Worm (Caenorhabditis elegans) whole organism, midembryonic: ENCODE measurements around the gene ppgn-1.

Experiments
- T22C8.4 ChIP-seq: fragments of 200-800 bp; sonication (Bioruptor generic); IDR thresholded peaks from 2 replicates; pipeline ENCODE4 v1.3.6; 2022; ENCODE audit warnings: missing genetic modification characterization, missing compliant biosample characterization
- cog-1 ChIP-seq: sonication (generic microtip); optimal IDR thresholded peaks from 2 replicates; lab custom pipeline; 2016; ENCODE audit warnings: missing genetic modification characterization, missing compliant biosample characterization
- flt-1 ChIP-seq: fragments of 200-800 bp; sonication (Bioruptor generic); IDR thresholded peaks from 2 replicates; pipeline ENCODE4 v1.3.6; 2022; ENCODE audit warnings: missing genetic modification characterization, missing compliant biosample characterization
- klf-2 ChIP-seq: fragments of 200-800 bp; sonication (Bioruptor generic); conservative IDR thresholded peaks from 2 replicates; pipeline ENCODE4 v1.3.6; 2022; ENCODE audit warnings: missing genetic modification reagents, missing genetic modification characterization, missing compliant biosample characterization
- med-1 ChIP-seq: sonication (generic microtip); optimal IDR thresholded peaks from 2 replicates; lab custom pipeline; 2017; ENCODE audit warnings: missing genetic modification characterization, mild to moderate bottlenecking, missing compliant biosample characterization, antibody characterized with exemption, missing genetic modification reagents; ENCODE audit not compliant: insufficient read depth
- ref-1 ChIP-seq: fragments of 200-800 bp; sonication (Bioruptor generic); conservative IDR thresholded peaks from 2 replicates; pipeline ENCODE4 v1.3.6; 2022; ENCODE audit warnings: missing genetic modification reagents, missing genetic modification characterization, missing compliant biosample characterization
- tab-1 ChIP-seq: fragments of 200-800 bp; sonication (Bioruptor generic); IDR thresholded peaks from 2 replicates; pipeline ENCODE4 v1.3.6; 2022; ENCODE audit warnings: missing genetic modification characterization, missing compliant biosample characterization
- ztf-23 ChIP-seq: fragments of 200-800 bp; sonication (Bioruptor generic); IDR thresholded peaks from 2 replicates; pipeline ENCODE4 v1.3.6; 2022; ENCODE audit warnings: missing genetic modification reagents, missing genetic modification characterization, missing compliant biosample characterization
- ztf-29 ChIP-seq: fragments of 200-800 bp; sonication (Bioruptor generic); IDR thresholded peaks from 2 replicates; pipeline ENCODE4 v1.3.6; 2022; ENCODE audit warnings: missing genetic modification reagents, missing genetic modification characterization, missing compliant biosample characterization

ppgn-1 gene

ce11 chrIV:2348862-2349321, at the start of gene ppgn-1, which contains the start of gene tftc-1:
Gene ppgn-1, minus strand, starts transcription at chrIV:2348912.
Gene tftc-1, plus strand, starts transcription at chrIV:2349271.
- no peak for TF ChIP-seq ztf-29
- no peak for TF ChIP-seq ref-1 (GFP tag; lab: Robert Waterston, UW)
- TF ChIP-seq T22C8.4 (GFP tag; lab: Robert Waterston, UW) = no peak

DNA sequence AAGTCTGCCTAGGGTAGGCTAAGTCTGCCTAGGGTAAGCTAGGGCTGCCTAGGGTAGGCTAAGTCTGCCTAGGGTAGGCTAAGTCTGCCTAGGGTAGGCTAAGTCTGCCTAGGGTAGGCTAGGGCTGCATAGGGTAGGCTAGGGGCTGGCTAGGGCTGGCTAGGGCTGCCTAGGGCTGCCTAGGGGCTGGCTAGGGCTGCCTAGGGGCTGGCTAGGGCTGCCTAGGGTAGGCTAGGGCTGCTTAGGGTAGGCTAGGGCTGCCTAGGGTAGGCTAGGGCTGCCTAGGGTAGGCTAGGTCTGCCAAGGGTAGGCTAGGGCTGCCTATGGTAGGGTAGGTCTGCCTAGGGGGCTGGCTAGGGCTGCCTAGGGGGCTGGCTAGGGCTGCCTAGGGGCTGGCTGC, 49.6 kb upstream of the ppgn-1 start:
- TF ChIP-seq cog-1 (tag; lab: Kevin White, UChicago) = no peak
- TF ChIP-seq tab-1 (GFP tag; lab: Robert Waterston, UW) = 0 out of 2 replicates have a peak, but pooled peaks have one; percentile 56
- 0 out of 2 replicates have a peak, but pooled peaks have one; percentile 37 for TF ChIP-seq flt-1 (GFP tag; lab: Robert Waterston, UW)
- TF ChIP-seq T22C8.4 (GFP tag; lab: Robert Waterston, UW) = no peak
- no peak for TF ChIP-seq med-1
- no peak for TF ChIP-seq ref-1 (GFP tag; lab: Robert Waterston, UW)
- TF ChIP-seq klf-2 (GFP tag; lab: Robert Waterston, UW) = no peak
- 0 out of 2 replicates have a peak, but pooled peaks have one; percentile 35 for TF ChIP-seq ztf-23 (GFP tag; lab: Robert Waterston, UW)

ce11 chrIV:2395997-2396396, 47.3 kb upstream of the ppgn-1 start:
- TF ChIP-seq T22C8.4 (GFP tag; lab: Robert Waterston, UW) (peak; percentile 80), ref-1 (GFP tag; lab: Robert Waterston, UW) (no peak), ztf-23 (GFP tag; lab: Robert Waterston, UW) (no peak), med-1 (no peak), klf-2 (GFP tag; lab: Robert Waterston, UW) (no peak), ztf-29 (no peak), tab-1 (GFP tag; lab: Robert Waterston, UW) (no peak)

DNA sequence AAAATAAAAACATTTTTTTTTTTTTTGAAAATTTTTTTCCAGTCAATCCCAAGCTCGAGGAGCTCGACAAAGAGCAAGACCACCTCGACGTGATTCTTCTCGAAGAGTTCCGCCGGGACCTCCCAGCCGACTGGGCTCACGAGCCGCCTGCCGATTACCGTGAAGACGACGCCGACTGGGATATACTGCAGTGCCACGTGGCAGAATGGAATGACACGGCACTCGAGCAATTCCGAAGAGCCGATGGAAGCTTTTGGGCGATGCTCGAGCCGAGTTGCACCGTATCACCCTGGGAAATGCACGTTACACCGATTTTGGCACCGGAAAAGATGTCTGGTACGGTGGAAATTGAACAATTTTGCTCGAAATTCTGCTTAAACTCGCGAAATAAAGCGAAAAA, 44.3 kb upstream of the ppgn-1 start:
- TF ChIP-seq tab-1 (GFP tag; lab: Robert Waterston, UW) = no peak
- TF ChIP-seq med-1 = no peak
- no peak for TF ChIP-seq ref-1 (GFP tag; lab: Robert Waterston, UW)
- no peak for TF ChIP-seq ztf-29
- no peak for TF ChIP-seq ztf-23 (GFP tag; lab: Robert Waterston, UW)
- TF ChIP-seq T22C8.4 (GFP tag; lab: Robert Waterston, UW) = no peak
- TF ChIP-seq cog-1 (tag; lab: Kevin White, UChicago) = no peak
- TF ChIP-seq klf-2 (GFP tag; lab: Robert Waterston, UW) = no peak

- no peak for TF ChIP-seq flt-1 (GFP tag; lab: Robert Waterston, UW)
- peak; percentile 83 for TF ChIP-seq T22C8.4 (GFP tag; lab: Robert Waterston, UW)
These were observed 43.1 kb upstream of the ppgn-1 start for ce11 chrIV:2391809-2392208.

ce11 chrIV:2390804-2391203, 42.1 kb upstream of the ppgn-1 start, which contains the start of gene eri-5:
Gene eri-5, plus strand, starts transcription at chrIV:2390821.
- TF ChIP-seq ref-1 (GFP tag; lab: Robert Waterston, UW) (no peak), T22C8.4 (GFP tag; lab: Robert Waterston, UW) (peak; percentile 64; the same call in 1 of the 2 replicates)

DNA sequence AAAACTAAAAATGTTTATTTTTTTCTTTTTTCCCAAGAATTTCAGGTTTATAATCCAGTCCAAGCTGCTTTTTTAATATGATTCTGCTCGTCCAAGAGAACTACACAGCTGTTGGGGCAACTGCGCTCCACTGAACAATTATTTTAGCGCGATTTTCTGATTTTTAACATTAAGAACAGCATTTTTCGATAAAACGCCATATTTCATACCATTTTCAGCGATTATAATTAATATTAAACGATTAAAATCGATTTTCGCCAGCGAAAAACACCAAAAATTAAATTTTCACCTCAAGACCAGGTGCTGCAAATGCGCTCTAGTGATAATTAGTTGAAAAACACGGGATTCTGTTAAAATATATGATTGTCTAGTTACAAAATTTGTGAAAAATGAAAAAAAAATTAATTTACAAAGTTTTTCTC, 41.5 kb upstream of the ppgn-1 start:
- TF ChIP-seq ztf-23 (GFP tag; lab: Robert Waterston, UW) (peak; percentile 72), cog-1 (tag; lab: Kevin White, UChicago) (peak; percentile 3), ref-1 (GFP tag; lab: Robert Waterston, UW) (no peak), flt-1 (GFP tag; lab: Robert Waterston, UW) (no peak)

DNA sequence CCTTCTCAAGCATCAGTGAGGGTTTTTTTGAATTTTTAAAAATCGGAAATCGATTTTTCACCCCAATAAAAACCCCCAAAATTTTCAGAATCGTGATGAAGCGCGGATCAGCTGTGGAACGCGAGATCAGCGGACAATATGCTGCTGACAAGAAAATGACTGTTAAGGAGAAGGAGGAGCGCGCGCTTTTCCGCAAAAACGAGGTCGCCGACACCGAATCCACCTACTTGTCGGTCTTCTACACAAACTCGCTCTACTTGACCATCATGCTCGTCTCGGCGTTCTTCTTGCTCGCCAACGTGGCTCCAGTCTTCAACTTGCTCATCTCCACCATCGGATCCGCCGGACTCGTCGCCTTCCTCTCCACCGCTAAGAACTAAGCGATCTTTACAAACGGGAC, 41.0 kb upstream of the ppgn-1 start:
- no peak for TF ChIP-seq ztf-23 (GFP tag; lab: Robert Waterston, UW)
- no peak for TF ChIP-seq klf-2 (GFP tag; lab: Robert Waterston, UW)
- no peak for TF ChIP-seq flt-1 (GFP tag; lab: Robert Waterston, UW)
- TF ChIP-seq ztf-29 = no peak
- no peak for TF ChIP-seq T22C8.4 (GFP tag; lab: Robert Waterston, UW)
- no peak for TF ChIP-seq ref-1 (GFP tag; lab: Robert Waterston, UW)
- TF ChIP-seq med-1 = no peak
- TF ChIP-seq tab-1 (GFP tag; lab: Robert Waterston, UW) = no peak
- no peak for TF ChIP-seq cog-1 (tag; lab: Kevin White, UChicago)

DNA sequence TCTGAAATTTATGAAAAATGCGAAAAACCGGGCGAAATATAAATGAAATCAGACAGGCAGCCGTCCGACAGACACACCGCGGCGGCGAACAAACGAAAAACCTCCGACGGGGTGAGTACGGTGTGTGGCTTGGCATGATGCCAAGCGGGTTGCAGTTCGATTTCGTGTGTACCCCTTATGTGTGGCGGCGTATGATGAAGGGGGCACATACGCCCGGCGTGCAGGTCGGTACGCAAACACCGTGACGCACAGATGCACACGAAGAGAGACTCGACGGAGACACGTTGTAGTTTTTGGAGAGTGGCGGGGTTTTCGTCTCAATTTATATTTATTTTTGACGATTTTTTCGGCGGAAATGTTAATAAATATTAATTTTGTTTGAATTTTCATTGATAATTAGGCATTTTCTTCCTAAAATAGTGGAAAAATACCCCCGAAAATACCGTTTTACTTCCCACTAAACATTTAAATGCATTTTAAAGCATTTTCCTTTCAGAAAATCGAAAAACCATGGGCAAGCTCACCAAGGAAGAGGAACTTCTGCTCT, 40.3 kb upstream of the ppgn-1 start, which contains the start of gene trap-3:
Gene trap-3, plus strand, starts transcription at position 497 of the 547 bp plus-strand sequence.
- no peak for TF ChIP-seq ref-1 (GFP tag; lab: Robert Waterston, UW)
- TF ChIP-seq klf-2 (GFP tag; lab: Robert Waterston, UW) = no peak
- peak; percentile 86 for TF ChIP-seq flt-1 (GFP tag; lab: Robert Waterston, UW)
- no peak for TF ChIP-seq T22C8.4 (GFP tag; lab: Robert Waterston, UW)
- TF ChIP-seq ztf-23 (GFP tag; lab: Robert Waterston, UW) = peak; percentile 100
- TF ChIP-seq ztf-29 = 0 out of 2 replicates have a peak, but pooled peaks have one; percentile 26
- TF ChIP-seq cog-1 (tag; lab: Kevin White, UChicago) = peak; percentile 86
- TF ChIP-seq med-1 = no peak
- TF ChIP-seq tab-1 (GFP tag; lab: Robert Waterston, UW) = peak; percentile 35; the same call in 1 of the 2 replicates

DNA sequence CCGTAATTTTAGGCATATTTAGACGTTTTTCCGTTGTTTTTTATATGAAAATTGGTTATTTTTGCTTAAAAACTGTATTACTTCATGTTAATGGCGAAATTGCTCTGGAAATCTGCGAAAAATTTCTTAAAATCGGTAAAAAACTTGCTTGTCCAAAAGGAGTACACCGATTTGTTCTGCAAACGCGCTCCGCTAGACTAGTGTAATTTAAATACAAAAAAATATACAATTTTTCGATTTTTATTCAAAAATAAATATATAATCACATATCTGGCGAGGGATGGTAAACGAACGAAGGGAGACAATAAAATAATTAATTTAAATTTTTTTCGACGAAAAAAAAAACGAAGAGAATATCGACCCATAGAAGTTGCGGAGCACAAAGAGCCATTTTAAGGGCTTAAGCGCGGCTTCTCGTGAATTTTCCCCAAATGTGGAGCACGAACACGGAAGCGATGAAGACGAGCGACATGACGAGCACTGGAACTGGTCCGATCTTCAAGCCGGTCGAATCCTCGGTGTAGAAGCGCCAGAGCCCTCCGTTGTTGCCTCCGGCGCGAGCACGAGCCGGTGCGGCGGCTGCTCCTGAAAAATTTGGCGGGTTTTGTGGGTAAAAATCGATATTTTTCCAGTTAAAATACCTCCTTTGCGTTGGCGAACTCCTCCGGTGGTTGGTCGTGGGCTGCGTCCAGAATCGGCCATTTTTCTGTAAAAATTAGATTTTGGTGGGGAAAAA, 39.4 kb upstream of the ppgn-1 start, which contains the start of gene sec-61.B:
Gene sec-61.B, minus strand, starts transcription at position 706 of the 736 bp plus-strand sequence.
- no peak for TF ChIP-seq tab-1 (GFP tag; lab: Robert Waterston, UW)
- TF ChIP-seq ztf-29 = 0 out of 2 replicates have a peak, but pooled peaks have one; percentile 47
- peak; percentile 59; the same call in 1 of the 2 replicates for TF ChIP-seq ztf-23 (GFP tag; lab: Robert Waterston, UW)
